Worm (Caenorhabditis elegans): ENCODE results near the gene spig-4.

The spig-4 gene

DNA sequence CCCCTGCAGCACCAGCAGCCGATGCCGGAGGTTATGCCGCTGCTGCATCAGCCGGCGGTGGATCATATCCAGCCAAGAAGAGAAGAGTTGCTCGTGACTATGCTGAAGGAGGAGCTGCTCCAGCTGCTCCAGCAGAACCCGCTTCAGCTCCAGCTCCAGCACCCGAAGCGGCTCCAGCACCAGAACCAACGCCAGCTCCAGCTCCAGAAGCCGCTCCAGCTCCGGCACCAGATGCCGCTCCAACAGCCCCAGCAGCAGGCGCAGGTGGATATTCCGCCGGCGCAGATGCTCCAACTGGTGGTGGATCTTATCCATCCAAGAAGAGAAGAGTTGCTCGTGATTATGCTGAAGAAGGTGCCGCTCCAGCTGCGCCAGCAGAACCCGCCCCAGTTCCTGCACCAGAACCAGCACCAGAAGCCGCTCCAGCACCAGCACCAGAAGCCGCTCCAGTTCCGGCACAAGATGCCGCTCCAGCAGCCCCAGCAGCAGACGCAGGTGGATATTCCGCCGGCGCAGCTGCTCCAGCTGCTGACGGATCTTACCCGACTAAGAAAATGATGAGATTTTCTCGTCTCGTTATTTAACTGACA lies 14.2 kb upstream of the spig-4 start:
- TF ChIP-seq akir-1 (GFP tag; optimal IDR thresholded peaks at IDR 0.05) (no peak), F57A8.1 (GFP tag; optimal IDR thresholded peaks at IDR 0.05) (peak; percentile 31), F10E7.11 (tag; optimal IDR thresholded peaks at IDR 0.05) (no peak), T26A5.8 (tag; optimal IDR thresholded peaks at IDR 0.05) (no peak), cebp-1 (GFP tag; IDR thresholded peaks at IDR 0.05) (no peak), cebp-1 (tag; optimal IDR thresholded peaks at IDR 0.05) (peak; percentile 26), pbrm-1 (GFP tag; IDR thresholded peaks at IDR 0.05) (0 out of 2 replicates have a peak, but pooled peaks have one; percentile 14), egrh-3 (GFP tag; IDR thresholded peaks at IDR 0.05) (peak; percentile 98), nfya-2 (GFP tag; IDR thresholded peaks at IDR 0.05) (no peak), attf-5 (GFP tag; optimal IDR thresholded peaks at IDR 0.05) (peak; percentile 23), unc-62 (GFP tag; optimal IDR thresholded peaks at IDR 0.05) (no peak), B0336.3 (GFP tag; IDR thresholded peaks at IDR 0.05) (peak; percentile 31; the same call in 1 of the 2 replicates), zfh-2 (GFP tag; conservative IDR thresholded peaks at IDR 0.05) (peak; percentile 95), nfyb-1 (GFP tag; IDR thresholded peaks at IDR 0.05) (0 out of 2 replicates have a peak, but pooled peaks have one; percentile 30), athp-1 (tag; optimal IDR thresholded peaks at IDR 0.05) (peak; percentile 15)

DNA sequence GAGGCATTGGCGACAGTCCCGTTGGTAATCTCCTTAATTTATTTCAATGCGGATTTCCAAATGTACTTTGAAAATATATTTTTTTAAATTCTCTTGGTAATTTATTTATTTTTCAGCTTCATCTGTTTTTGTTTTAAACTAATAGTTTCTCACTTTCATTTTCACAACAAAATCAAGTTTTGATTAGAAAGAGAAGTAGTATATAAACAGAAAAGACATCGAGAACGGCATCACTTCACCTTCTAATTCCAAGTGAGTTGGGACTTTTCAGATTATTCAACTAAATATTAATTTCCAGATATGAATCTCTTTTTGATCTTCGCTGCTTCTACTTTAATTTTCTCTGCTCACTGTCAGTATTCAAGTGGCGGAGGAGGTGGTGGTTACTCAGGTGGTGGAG lies 13.6 kb upstream of the spig-4 start, which contains the start of gene F47B8.14:
F47B8.14 (plus strand) TSS at position 301 of the 400 bp plus-strand sequence.
- TF ChIP-seq ZK185.1 (tag; optimal IDR thresholded peaks at IDR 0.05; ENCODE audit: poor library complexity, severe bottlenecking), result no peak
- no peak for TF ChIP-seq him-1 (tag; optimal IDR thresholded peaks at IDR 0.05)
- no peak for TF ChIP-seq F55B11.4 (tag; optimal IDR thresholded peaks at IDR 0.05; ENCODE audit: borderline replicate concordance, insufficient read depth)
- no peak for TF ChIP-seq egl-18 (GFP tag; IDR thresholded peaks at IDR 0.05)
- no peak for TF ChIP-seq nfyb-1 (GFP tag; IDR thresholded peaks at IDR 0.05)
- TF ChIP-seq xnd-1 (tag; optimal IDR thresholded peaks at IDR 0.05), result no peak
- no peak for TF ChIP-seq madf-3 (GFP tag; IDR thresholded peaks at IDR 0.05)
- TF ChIP-seq let-526 (GFP tag; IDR thresholded peaks at IDR 0.05), result no peak
- no peak for TF ChIP-seq lin-40 (tag; optimal IDR thresholded peaks at IDR 0.05)
- no peak for TF ChIP-seq hmg-20 (GFP tag; IDR thresholded peaks at IDR 0.05)
- no peak for TF ChIP-seq ceh-40 (GFP tag; IDR thresholded peaks at IDR 0.05)
- TF ChIP-seq lsl-1 (GFP tag; optimal IDR thresholded peaks at IDR 0.05), result no peak
- TF ChIP-seq ceh-91 (GFP tag; IDR thresholded peaks at IDR 0.05), result no peak
- no peak for TF ChIP-seq repo-1 (tag; optimal IDR thresholded peaks at IDR 0.05)
- TF ChIP-seq ztf-18 (tag; optimal IDR thresholded peaks at IDR 0.05), result no peak
- no peak for TF ChIP-seq Y67H2A.10 (GFP tag; conservative IDR thresholded peaks at IDR 0.05)
- no peak for TF ChIP-seq F10E7.11 (tag; optimal IDR thresholded peaks at IDR 0.05)
- no peak for TF ChIP-seq mes-4 (tag; optimal IDR thresholded peaks at IDR 0.05)
- no peak for TF ChIP-seq F49E8.2 (tag; optimal IDR thresholded peaks at IDR 0.05; ENCODE audit: insufficient read depth)
- TF ChIP-seq nhr-179 (tag; optimal IDR thresholded peaks at IDR 0.05), result no peak

DNA sequence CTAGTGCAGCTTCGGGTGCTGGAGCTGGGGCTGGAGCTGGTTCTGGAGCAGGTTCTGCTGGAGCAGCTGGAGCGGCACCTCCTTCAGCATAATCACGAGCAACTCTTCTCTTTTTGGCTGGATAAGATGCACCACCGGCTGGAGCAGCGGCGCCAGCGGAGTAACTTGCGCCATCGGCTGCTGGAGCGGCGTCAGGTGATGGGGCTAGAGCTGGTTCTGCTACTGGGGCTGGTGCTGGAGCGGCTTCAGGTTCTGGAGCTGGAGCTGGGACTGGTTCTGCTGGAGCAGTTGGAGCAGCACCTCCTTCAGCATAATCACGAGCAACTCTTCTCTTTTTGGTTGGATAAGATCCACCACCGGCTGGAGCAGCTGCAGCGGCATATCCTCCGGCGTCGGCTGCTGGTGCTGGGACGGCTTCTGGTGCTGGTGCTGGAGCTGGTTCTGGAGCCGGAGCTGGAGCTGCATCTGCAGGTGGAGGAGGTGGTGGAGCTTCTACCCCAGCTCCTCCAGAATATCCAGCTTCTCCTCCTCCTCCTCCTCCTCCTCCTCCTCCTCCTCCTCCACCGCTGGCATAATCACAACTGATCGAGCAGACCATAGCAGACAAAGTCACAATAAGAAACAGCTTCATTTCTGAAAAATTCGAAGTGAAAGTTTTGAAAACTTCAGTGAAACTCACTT lies 12.6 kb upstream of the spig-4 start, which contains the start of gene F47B8.13:
F47B8.13 (minus strand) TSS at position 631 of the 681 bp plus-strand sequence.
- TF ChIP-seq ztf-28 (GFP tag; IDR thresholded peaks at IDR 0.05) (peak; percentile 4; the same call in 1 of the 2 replicates), egrh-3 (GFP tag; IDR thresholded peaks at IDR 0.05) (peak; percentile 95), ceh-79 (tag; optimal IDR thresholded peaks at IDR 0.05) (peak; percentile 8), zfh-2 (GFP tag; conservative IDR thresholded peaks at IDR 0.05) (peak; percentile 95), chd-7 (tag; optimal IDR thresholded peaks at IDR 0.05) (no peak)

All from whole organism, young adult.